Worm (Caenorhabditis elegans) whole organism, midembryonic: ENCODE data around the gene C49H3.3.

Experiments used
- T22C8.4 ChIP-seq: fragments of 200-800 bp; sonication (Bioruptor generic); IDR thresholded peaks from 2 replicates; pipeline ENCODE4 v1.3.6; 2022; ENCODE audit warnings: missing genetic modification characterization, missing compliant biosample characterization
- cog-1 ChIP-seq: sonication (generic microtip); optimal IDR thresholded peaks from 2 replicates; lab custom pipeline; 2016; ENCODE audit warnings: missing genetic modification characterization, missing compliant biosample characterization
- flt-1 ChIP-seq: fragments of 200-800 bp; sonication (Bioruptor generic); IDR thresholded peaks from 2 replicates; pipeline ENCODE4 v1.3.6; 2022; ENCODE audit warnings: missing genetic modification characterization, missing compliant biosample characterization
- klf-2 ChIP-seq: fragments of 200-800 bp; sonication (Bioruptor generic); conservative IDR thresholded peaks from 2 replicates; pipeline ENCODE4 v1.3.6; 2022; ENCODE audit warnings: missing genetic modification reagents, missing genetic modification characterization, missing compliant biosample characterization
- med-1 ChIP-seq: sonication (generic microtip); optimal IDR thresholded peaks from 2 replicates; lab custom pipeline; 2017; ENCODE audit warnings: missing genetic modification characterization, mild to moderate bottlenecking, missing compliant biosample characterization, antibody characterized with exemption, missing genetic modification reagents; ENCODE audit not compliant: insufficient read depth
- ref-1 ChIP-seq: fragments of 200-800 bp; sonication (Bioruptor generic); conservative IDR thresholded peaks from 2 replicates; pipeline ENCODE4 v1.3.6; 2022; ENCODE audit warnings: missing genetic modification reagents, missing genetic modification characterization, missing compliant biosample characterization
- tab-1 ChIP-seq: fragments of 200-800 bp; sonication (Bioruptor generic); IDR thresholded peaks from 2 replicates; pipeline ENCODE4 v1.3.6; 2022; ENCODE audit warnings: missing genetic modification characterization, missing compliant biosample characterization
- ztf-23 ChIP-seq: fragments of 200-800 bp; sonication (Bioruptor generic); IDR thresholded peaks from 2 replicates; pipeline ENCODE4 v1.3.6; 2022; ENCODE audit warnings: missing genetic modification reagents, missing genetic modification characterization, missing compliant biosample characterization
- ztf-29 ChIP-seq: fragments of 200-800 bp; sonication (Bioruptor generic); IDR thresholded peaks from 2 replicates; pipeline ENCODE4 v1.3.6; 2022; ENCODE audit warnings: missing genetic modification reagents, missing genetic modification characterization, missing compliant biosample characterization

C49H3.3 gene

ce11 chrIV:7902221-7902904 lies 21.8 kb upstream of the C49H3.3 start, which contains the start of gene arp-11:
TSS of gene arp-11 (minus strand) at chrIV:7902271.
- TF ChIP-seq ref-1 (GFP tag; lab: Robert Waterston, UW): no peak
- peak; percentile 13 for TF ChIP-seq cog-1 (tag; lab: Kevin White, UChicago)

DNA sequence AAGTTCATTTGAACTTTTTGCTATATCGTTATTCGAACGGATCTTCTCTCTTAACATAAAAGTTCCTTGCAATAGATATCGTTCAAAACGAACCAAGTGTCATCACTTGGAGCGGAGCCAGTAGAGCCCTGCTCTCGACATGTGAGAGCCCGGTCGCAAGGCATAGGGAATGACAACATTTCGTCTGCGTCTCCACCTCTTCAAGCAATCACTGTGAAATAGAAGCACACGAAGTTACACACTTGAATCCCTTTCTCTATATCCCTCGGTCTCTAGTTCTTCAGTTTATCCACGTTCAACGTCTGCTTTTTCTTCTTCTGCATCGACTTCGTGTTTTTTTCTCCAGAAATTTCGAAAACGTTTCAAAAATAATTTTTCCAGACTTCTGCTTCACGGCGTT lies 20.8 kb upstream of the C49H3.3 start, which contains the start of gene C49H3.6:
Gene C49H3.6 (plus strand): TSS at position 380 of the 400 bp plus-strand sequence.
- TF ChIP-seq cog-1 (tag; lab: Kevin White, UChicago) (peak; percentile 29), klf-2 (GFP tag; lab: Robert Waterston, UW) (no peak), ztf-23 (GFP tag; lab: Robert Waterston, UW) (no peak), tab-1 (no peak), T22C8.4 (no peak), ref-1 (GFP tag; lab: Robert Waterston, UW) (no peak), ztf-29 (GFP tag; lab: Robert Waterston, UW) (no peak)

- TF ChIP-seq tab-1 (no peak), ztf-29 (GFP tag; lab: Robert Waterston, UW) (no peak), med-1 (GFP tag; lab: Kevin White, UChicago) (no peak), klf-2 (GFP tag; lab: Robert Waterston, UW) (no peak), ref-1 (GFP tag; lab: Robert Waterston, UW) (no peak), flt-1 (no peak), ztf-23 (GFP tag; lab: Robert Waterston, UW) (no peak)
Measured at ce11 chrIV:7906643-7907042, 17.5 kb upstream of the C49H3.3 start.

DNA sequence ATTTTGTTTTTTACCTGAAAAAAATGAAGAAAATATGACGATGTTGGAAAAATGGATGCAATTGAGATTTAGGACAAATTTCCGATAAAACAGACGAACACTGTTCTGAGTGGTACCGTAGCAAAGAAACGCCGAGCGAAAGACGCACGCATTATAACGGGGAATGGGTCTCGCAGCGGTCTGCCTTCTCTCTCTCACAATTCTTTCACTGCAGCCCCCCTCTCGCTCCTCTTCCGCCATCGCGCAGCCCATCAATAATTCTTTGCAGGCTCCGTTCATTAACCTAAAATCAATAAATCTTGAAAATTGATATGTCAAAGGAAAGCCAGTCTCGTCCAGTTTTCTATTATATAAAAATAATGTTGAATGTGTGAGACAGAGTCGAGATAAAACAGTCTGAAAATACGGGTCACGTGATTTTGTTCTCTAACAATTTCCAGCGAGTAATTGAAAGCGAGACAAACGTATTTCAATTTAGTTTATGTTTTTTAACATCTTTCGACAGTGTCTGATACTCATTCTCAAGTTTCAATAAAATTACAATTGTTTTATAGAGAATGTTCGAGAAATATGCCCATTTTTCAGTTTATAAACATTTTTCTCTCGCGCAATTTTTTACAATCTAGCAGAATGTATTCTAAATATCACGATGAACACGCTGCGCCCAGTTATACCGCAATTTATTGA lies 14.6 kb upstream of the C49H3.3 start:
- peak; percentile 47; the same call in 1 of the 2 replicates for TF ChIP-seq flt-1
- TF ChIP-seq ztf-23 (GFP tag; lab: Robert Waterston, UW): no peak
- no peak for TF ChIP-seq klf-2 (GFP tag; lab: Robert Waterston, UW)

ce11 chrIV:7910197-7910735 lies 13.9 kb upstream of the C49H3.3 start, which contains the start of the genes npp-27 and ntl-4:
TSS of gene npp-27 (minus strand) at chrIV:7910247.
TSS of gene ntl-4 (plus strand) at chrIV:7910575.
- TF ChIP-seq ref-1 (GFP tag; lab: Robert Waterston, UW): no peak
- no peak for TF ChIP-seq tab-1
- TF ChIP-seq cog-1 (tag; lab: Kevin White, UChicago): no peak
- TF ChIP-seq T22C8.4: peak; percentile 54; the same call in 1 of the 2 replicates
- TF ChIP-seq klf-2 (GFP tag; lab: Robert Waterston, UW): no peak

DNA sequence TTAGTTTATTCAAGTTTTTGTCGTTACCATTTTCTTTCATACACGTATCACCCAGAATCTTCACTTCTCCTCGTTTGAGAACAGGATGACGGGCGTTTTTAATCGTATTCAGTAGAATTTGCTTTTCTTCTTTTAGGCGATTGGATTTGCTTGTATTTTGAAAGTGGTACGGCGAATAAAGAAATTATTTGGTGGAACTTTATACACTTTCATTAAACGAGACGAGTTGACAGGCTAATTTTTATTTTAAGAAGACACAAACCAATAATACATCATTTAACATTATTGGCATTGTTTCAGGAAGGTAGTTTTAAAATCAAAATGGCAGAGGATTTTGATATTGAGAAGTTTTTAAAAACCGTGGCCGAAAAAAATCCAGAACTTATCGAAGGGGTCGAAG lies 9.2 kb upstream of the C49H3.3 start, which contains the start of gene C49H3.4:
Gene C49H3.4 (plus strand): TSS at position 301 of the 400 bp plus-strand sequence.
- TF ChIP-seq klf-2 (GFP tag; lab: Robert Waterston, UW): no peak
- no peak for TF ChIP-seq med-1 (GFP tag; lab: Kevin White, UChicago)
- no peak for TF ChIP-seq cog-1 (tag; lab: Kevin White, UChicago)
- no peak for TF ChIP-seq ztf-29 (GFP tag; lab: Robert Waterston, UW)
- no peak for TF ChIP-seq ref-1 (GFP tag; lab: Robert Waterston, UW)
- TF ChIP-seq T22C8.4: no peak
- no peak for TF ChIP-seq ztf-23 (GFP tag; lab: Robert Waterston, UW)

DNA sequence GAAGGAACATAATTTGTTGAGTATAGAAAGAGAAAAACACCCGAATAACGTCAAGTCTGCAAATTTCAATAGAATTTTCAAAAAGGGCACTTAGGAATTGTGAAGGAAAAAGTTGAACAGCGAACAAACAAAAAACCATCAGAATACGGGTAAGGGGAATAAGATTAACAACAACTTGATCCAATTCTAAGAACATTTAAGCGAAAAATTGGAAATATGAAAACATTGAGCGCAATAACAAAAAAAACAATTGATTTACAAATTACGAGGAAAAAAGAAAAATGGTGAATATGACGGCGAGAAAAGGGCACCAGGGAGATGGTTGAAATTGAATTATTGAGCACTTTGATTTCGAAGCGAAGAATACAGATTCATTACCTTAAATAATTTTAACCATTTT lies 7.2 kb upstream of the C49H3.3 start:
- no peak for TF ChIP-seq cog-1 (tag; lab: Kevin White, UChicago)
- no peak for TF ChIP-seq tab-1
- TF ChIP-seq T22C8.4: no peak
- no peak for TF ChIP-seq ref-1 (GFP tag; lab: Robert Waterston, UW)
- no peak for TF ChIP-seq flt-1
- TF ChIP-seq ztf-29 (GFP tag; lab: Robert Waterston, UW): no peak
- TF ChIP-seq ztf-23 (GFP tag; lab: Robert Waterston, UW): no peak
- no peak for TF ChIP-seq klf-2 (GFP tag; lab: Robert Waterston, UW)
- TF ChIP-seq med-1 (GFP tag; lab: Kevin White, UChicago): no peak

DNA sequence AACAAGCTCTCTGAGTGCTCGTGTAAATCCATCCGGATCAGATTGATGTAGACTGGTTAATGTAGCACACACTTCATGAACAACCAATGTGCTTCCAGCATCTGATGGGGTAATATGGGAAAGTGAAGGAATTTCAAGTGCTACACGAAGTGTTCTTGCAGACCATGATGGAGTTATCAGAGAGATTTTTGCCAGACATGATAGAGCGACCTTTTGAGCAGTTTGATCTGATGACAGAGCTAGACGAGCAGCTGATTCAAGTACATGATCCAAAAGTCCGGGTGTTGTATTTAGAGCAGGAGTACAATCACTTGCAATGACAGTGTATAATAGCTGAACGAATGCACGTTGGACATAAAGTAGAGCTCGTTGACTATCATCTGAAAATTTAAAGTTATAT lies 6.3 kb upstream of the C49H3.3 start:
- no peak for TF ChIP-seq cog-1 (tag; lab: Kevin White, UChicago)
- TF ChIP-seq T22C8.4: no peak

ce11 chrIV:7920126-7920525 lies 4.0 kb upstream of the C49H3.3 start, which contains the start of gene C49H3.16:
TSS of gene C49H3.16 (plus strand) at chrIV:7920426.
- TF ChIP-seq klf-2 (GFP tag; lab: Robert Waterston, UW) (no peak), cog-1 (tag; lab: Kevin White, UChicago) (no peak), flt-1 (no peak), ztf-23 (GFP tag; lab: Robert Waterston, UW) (no peak), med-1 (GFP tag; lab: Kevin White, UChicago) (no peak), ztf-29 (GFP tag; lab: Robert Waterston, UW) (no peak), tab-1 (no peak), T22C8.4 (no peak), ref-1 (GFP tag; lab: Robert Waterston, UW) (no peak)
